Fruit fly (Drosophila melanogaster): ENCODE data around the gene trol.
A peak's percentile ranks its signal among the peaks of the same experiment; 100 is the strongest.

The trol gene

DNA sequence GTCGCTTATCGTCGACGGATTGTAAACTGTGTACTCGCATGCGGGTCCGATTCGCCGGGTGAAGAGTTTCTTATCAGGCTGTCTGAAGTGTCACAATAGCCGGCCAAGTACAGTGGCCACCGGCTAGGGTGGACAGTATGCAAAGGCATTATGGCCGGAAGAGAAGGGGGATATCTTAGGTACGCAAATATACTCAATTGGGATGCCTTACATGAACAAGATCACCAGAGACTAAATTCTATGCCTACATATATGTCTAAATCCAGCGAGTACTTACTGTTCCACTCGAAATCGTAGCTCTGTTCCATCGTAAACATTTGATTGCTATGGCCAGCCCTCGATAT lies 48.5 kb upstream of the trol start (continued):
- TF ChIP-seq gce (GFP tag; IDR thresholded peaks at IDR 0.05), result peak; percentile 94
- no peak for TF ChIP-seq Dp (GFP tag; optimal IDR thresholded peaks at IDR 0.05)
- peak; percentile 88 for TF ChIP-seq CG17361 (GFP tag; IDR thresholded peaks at IDR 0.05)
- TF ChIP-seq salm (tag; optimal IDR thresholded peaks at IDR 0.05), result peak; percentile 65
- peak; percentile 82 for TF ChIP-seq Atf-2 (GFP tag; optimal IDR thresholded peaks at IDR 0.05)
- TF ChIP-seq repo (GFP tag; optimal IDR thresholded peaks at IDR 0.05), result peak; percentile 92
- TF ChIP-seq CG10274 (GFP tag; optimal IDR thresholded peaks at IDR 0.05), result peak; percentile 87
- peak; percentile 96 for TF ChIP-seq Ptx1 (GFP tag; IDR thresholded peaks at IDR 0.05)
- TF ChIP-seq wek (GFP tag; optimal IDR thresholded peaks at IDR 0.05), result peak; percentile 68
- TF ChIP-seq Mes4 (GFP tag; optimal IDR thresholded peaks at IDR 0.05), result peak; percentile 64
- peak; percentile 85 for TF ChIP-seq fd3F (GFP tag; optimal IDR thresholded peaks at IDR 0.05)
- TF ChIP-seq CG5245 (GFP tag; optimal IDR thresholded peaks at IDR 0.05), result peak; percentile 92
- TF ChIP-seq CG15269 (tag; optimal IDR thresholded peaks at IDR 0.05), result peak; percentile 93
- peak; percentile 97 for TF ChIP-seq sob (GFP tag; IDR thresholded peaks at IDR 0.05)
- TF ChIP-seq slbo (GFP tag; IDR thresholded peaks at IDR 0.05), result peak; percentile 98
- TF ChIP-seq jigr1 (GFP tag; IDR thresholded peaks at IDR 0.05), result peak; percentile 90
- TF ChIP-seq Dad (GFP tag; optimal IDR thresholded peaks at IDR 0.05), result peak; percentile 89
- TF ChIP-seq ERR (GFP tag; optimal IDR thresholded peaks at IDR 0.05), result peak; percentile 93
- no peak for TF ChIP-seq nau (GFP tag; optimal IDR thresholded peaks at IDR 0.05)
- peak; percentile 59 for TF ChIP-seq CG3838 (GFP tag; optimal IDR thresholded peaks at IDR 0.05)
- no peak for TF ChIP-seq pros (GFP tag; optimal IDR thresholded peaks at IDR 0.05)
- TF ChIP-seq CG6689 (GFP tag; IDR thresholded peaks at IDR 0.05), result peak; percentile 94
- TF ChIP-seq CG10366 (GFP tag; IDR thresholded peaks at IDR 0.05), result peak; percentile 93
- peak; percentile 78 for TF ChIP-seq CG31365 (tag; optimal IDR thresholded peaks at IDR 0.05)
- peak; percentile 99 for TF ChIP-seq sug (tag; optimal IDR thresholded peaks at IDR 0.05)
- TF ChIP-seq jumu (GFP tag; optimal IDR thresholded peaks at IDR 0.05), result peak; percentile 91
- peak; percentile 63 for TF ChIP-seq CG4617 (GFP tag; optimal IDR thresholded peaks at IDR 0.05; ENCODE audit: borderline replicate concordance)
- peak; percentile 98 for TF ChIP-seq Rfx (GFP tag; IDR thresholded peaks at IDR 0.05)
- peak; percentile 97 for TF ChIP-seq mam (GFP tag; optimal IDR thresholded peaks at IDR 0.05)
- peak; percentile 91 for TF ChIP-seq B-H1 (GFP tag; IDR thresholded peaks at IDR 0.05)
- peak; percentile 63 for TF ChIP-seq CG3407 (GFP tag; optimal IDR thresholded peaks at IDR 0.05)
- peak; percentile 96 for TF ChIP-seq NFAT (GFP tag; IDR thresholded peaks at IDR 0.05)
- TF ChIP-seq CG3281 (GFP tag; optimal IDR thresholded peaks at IDR 0.05), result peak; percentile 92
- TF ChIP-seq C15 (GFP tag; IDR thresholded peaks at IDR 0.05), result peak; percentile 67; the same call in 1 of the 3 replicates
- peak; percentile 69 for TF ChIP-seq Deaf1 (tag; optimal IDR thresholded peaks at IDR 0.05)
- TF ChIP-seq slp2 (GFP tag; optimal IDR thresholded peaks at IDR 0.05), result peak; percentile 85
- no peak for TF ChIP-seq CG17912 (GFP tag; optimal IDR thresholded peaks at IDR 0.05)
- peak; percentile 96 for TF ChIP-seq Atf6 (GFP tag; IDR thresholded peaks at IDR 0.05)
- peak; percentile 95 for TF ChIP-seq CG11247 (GFP tag; IDR thresholded peaks at IDR 0.05)
- TF ChIP-seq dysf (GFP tag; IDR thresholded peaks at IDR 0.05), result peak; percentile 97
- peak; percentile 77 for TF ChIP-seq Ssrp (tag; optimal IDR thresholded peaks at IDR 0.05)
- peak; percentile 92 for TF ChIP-seq ara (GFP tag; IDR thresholded peaks at IDR 0.05)
- TF ChIP-seq usp (GFP tag; optimal IDR thresholded peaks at IDR 0.05), result no peak
- TF ChIP-seq CG2202 (tag; optimal IDR thresholded peaks at IDR 0.05), result no peak
- TF ChIP-seq peb (GFP tag; IDR thresholded peaks at IDR 0.05), result peak; percentile 84
- TF ChIP-seq ewg (GFP tag; optimal IDR thresholded peaks at IDR 0.05), result peak; percentile 75
- peak; percentile 55; the same call in 2 of the 3 replicates for TF ChIP-seq vnd (GFP tag; IDR thresholded peaks at IDR 0.05; ENCODE audit: partially characterized antibody)
- no peak for TF ChIP-seq cg (GFP tag; optimal IDR thresholded peaks at IDR 0.05)
- TF ChIP-seq ken (GFP tag; IDR thresholded peaks at IDR 0.05), result peak; percentile 91
- peak; percentile 95 for TF ChIP-seq dpn (GFP tag; optimal IDR thresholded peaks at IDR 0.05)
- TF ChIP-seq CG10654 (GFP tag; optimal IDR thresholded peaks at IDR 0.05), result peak; percentile 88
- TF ChIP-seq gt (GFP tag; IDR thresholded peaks at IDR 0.05), result peak; percentile 66
